Worm (Caenorhabditis elegans): ENCODE results near the gene T25D1.2.

Gene T25D1.2

ce11 chrX:16521722-16522121 lies 6.4 kb downstream of the T25D1.2 start:
- TF ChIP-seq unc-62 (GFP tag; optimal IDR thresholded peaks at IDR 0.05): no peak

DNA sequence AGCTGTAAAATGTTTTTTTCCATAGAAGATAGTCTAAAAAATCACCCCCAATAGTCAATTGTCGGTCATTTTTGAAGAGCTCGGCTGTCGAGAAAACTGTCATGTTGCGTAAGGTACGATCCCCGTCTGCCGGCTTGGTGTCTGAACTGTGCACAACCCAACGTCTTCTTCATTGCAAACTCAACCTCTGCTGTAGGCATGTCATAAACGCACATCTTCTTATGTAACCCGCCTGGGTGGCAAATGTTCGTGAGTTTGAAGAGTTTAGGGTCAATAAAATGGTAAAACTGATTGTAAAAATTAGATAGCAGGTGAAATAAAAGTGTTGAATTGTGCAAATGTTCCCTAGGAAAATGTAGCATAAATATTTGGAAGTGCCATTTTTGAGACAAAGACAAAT lies 8.9 kb downstream of the T25D1.2 start:
- no peak for TF ChIP-seq unc-62 (GFP tag; optimal IDR thresholded peaks at IDR 0.05)

ce11 chrX:16525632-16526031 lies 10.3 kb downstream of the T25D1.2 start:
- no peak for TF ChIP-seq unc-62 (GFP tag; optimal IDR thresholded peaks at IDR 0.05)

DNA sequence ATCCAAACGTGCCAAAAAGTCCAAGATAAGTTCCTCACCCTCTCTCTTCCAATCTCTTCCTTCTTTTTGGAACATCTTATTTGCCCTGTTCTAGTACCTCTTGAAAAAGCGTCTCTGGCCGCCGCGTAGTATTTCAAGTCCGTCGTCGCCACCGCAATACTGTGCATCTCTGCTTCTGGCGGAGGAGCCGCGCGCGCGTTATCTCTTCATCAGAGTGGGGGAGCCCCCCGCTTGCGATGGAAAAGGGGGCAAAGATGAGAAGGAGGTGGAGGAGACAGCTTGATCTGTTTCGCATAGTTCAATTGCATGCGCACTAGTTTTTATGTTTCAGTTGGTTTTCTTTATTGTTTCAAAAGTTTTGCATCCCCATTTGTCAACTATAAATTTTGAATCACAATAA lies 12.4 kb downstream of the T25D1.2 start:
- TF ChIP-seq unc-62 (GFP tag; optimal IDR thresholded peaks at IDR 0.05): no peak

DNA sequence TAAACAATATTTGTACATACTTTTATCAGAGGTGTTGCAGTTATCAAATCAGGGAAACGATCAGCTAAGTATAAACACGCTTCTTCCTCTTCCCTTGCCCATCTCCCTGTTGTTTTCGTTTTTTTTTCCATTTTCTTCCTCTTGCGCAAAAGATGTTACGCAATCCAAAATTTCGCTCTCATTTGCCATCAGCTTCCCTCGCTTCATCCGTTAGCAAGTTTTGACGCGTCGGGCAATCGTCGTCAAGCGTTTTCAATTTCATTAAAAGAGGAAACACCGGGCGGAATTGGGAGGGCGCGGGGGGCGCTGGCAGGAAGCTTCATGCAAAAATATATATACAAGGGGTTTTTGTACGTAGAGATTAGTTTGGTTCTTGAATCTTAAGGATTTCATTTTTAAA lies 14.6 kb downstream of the T25D1.2 start:
- TF ChIP-seq unc-62 (GFP tag; optimal IDR thresholded peaks at IDR 0.05): no peak

DNA sequence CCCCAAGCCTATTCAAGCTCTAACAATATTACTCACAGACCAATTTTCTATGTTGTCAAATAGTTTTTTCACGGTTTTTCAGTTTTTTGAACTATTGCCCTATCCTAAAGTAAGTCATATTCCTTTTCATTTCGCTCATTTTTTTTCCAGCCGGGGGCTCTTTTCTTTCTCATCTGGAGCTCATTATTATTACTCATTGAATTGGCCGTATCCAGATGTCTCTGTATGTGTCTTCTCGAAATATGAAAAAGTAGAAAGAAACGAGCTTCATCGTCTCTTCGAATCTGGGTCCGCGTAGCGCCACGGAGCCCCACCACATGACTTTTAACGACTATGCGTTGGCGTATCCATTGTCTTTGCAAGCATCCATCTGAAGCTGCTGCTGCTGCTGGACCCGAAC lies 15.1 kb downstream of the T25D1.2 start:
- TF ChIP-seq unc-62 (GFP tag; optimal IDR thresholded peaks at IDR 0.05): no peak

DNA sequence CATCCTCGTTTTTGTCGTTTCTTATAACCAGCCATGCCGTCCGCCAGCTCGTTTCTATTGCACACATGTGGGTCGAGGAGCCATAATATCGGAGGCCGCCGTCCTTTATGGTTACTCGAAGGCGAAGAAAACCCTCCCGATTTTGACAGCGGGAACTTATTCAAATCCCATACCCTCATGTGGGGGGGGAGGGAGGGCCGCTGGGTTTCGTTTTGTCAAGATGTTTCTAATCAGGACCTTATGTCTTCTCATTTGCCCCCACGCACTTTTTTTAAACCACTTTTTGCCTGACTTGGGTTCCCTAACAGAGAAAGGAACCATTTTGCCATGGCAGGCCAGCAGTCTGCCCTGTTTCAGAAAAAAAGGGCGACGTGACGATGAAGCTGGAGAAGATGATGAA lies 17.1 kb downstream of the T25D1.2 start:
- TF ChIP-seq unc-62 (GFP tag; optimal IDR thresholded peaks at IDR 0.05): no peak

ce11 chrX:16533860-16534259 lies 18.5 kb downstream of the T25D1.2 start:
- no peak for TF ChIP-seq unc-62 (GFP tag; optimal IDR thresholded peaks at IDR 0.05)

DNA sequence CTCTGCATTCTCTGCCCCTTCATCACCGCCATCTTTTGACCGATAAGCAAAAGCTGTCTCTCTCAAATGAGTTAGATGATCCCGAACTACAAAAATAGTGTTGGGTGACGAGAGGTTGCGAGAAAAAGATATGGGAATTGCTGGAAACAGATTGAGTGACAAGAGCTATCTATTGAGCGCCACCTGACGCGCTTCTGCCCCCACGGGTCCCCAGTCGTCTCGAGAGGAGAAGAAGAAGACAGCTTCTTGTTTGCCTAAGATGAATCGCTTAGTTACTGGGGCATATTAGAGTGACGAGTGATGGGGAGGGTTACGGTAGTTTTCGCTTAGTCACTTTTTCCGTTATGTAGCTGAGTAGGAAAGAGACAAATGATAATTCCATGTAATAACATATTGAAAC lies 19.2 kb downstream of the T25D1.2 start:
- TF ChIP-seq unc-62 (GFP tag; optimal IDR thresholded peaks at IDR 0.05): no peak

DNA sequence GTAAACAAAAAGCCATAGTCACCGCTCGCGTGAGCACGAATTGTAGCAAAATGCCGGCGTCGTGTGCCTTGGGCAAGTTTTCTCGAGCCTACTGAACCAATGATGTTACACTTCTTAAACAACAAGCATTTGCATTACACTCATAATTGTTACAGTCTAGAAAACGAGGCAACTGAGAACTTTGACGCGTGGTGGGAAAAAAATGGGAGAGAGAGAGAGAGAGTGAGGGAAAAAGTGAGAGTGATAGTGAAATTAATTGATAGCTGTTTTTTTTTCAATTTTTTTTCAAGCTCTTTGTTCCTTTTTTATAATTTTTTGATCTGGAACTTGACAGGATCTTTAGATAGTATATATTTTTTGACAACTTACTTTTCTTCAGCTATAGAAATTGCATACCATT lies 19.8 kb downstream of the T25D1.2 start:
- TF ChIP-seq unc-62 (GFP tag; optimal IDR thresholded peaks at IDR 0.05): no peak

DNA sequence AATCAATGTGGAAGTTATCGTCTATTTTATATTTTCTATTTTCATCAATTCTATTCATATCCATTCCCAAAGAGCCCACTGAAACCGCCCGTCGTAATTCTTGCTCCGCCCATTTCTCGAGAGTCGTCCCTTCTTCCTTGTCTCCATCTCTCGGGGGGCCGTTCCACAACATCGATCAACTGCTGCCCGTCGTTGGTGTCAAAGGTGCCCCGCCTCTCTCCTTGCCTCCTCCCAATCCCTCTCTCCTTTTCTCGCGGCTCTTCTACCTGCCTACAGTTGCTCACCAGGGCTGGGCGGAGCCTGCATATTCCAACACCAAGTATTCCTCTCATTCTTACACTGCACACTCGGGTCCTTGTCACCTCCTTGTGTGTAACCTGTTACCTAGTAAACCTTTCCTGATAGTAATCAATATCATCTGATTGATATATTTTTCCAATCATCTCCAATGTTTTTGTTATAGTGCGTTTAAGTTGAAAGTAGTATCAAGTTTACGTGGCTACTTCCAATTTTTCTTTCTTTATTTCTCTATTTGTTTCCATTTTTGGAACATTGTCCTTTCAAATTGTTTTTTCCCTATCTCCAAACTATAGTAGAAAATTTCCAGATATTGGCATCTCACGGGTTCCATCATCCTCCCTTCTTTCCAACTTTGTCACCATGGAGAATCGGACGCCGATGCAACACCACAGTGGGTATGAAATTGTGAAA lies 21.0 kb downstream of the T25D1.2 start, which contains the start of gene pat-9:
Gene pat-9, plus strand, starts transcription at position 661 of the 711 bp plus-strand sequence.
- TF ChIP-seq unc-62 (GFP tag; optimal IDR thresholded peaks at IDR 0.05): no peak

DNA sequence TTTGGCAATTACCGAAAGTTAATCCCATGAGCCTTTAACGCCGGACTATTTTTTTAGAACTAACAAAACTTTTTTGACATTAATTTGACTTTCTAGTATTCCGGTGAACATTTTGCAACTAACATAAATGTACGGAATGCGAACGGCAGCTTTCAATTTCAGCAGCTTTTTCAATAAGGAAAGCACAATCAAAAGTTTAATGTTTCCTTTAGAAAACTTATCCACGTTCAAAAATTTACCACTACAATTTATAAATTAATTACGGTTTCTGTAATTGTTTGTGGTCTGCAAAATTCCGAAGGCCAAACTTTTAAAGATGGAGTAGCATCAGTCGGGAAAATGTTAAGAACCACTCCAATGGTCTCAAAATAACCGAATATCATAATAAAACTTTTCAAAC lies 25.0 kb downstream of the T25D1.2 start, which contains the start of gene osm-1:
Gene osm-1, plus strand, starts transcription at position 301 of the 400 bp plus-strand sequence.
- TF ChIP-seq unc-62 (GFP tag; optimal IDR thresholded peaks at IDR 0.05): no peak

DNA sequence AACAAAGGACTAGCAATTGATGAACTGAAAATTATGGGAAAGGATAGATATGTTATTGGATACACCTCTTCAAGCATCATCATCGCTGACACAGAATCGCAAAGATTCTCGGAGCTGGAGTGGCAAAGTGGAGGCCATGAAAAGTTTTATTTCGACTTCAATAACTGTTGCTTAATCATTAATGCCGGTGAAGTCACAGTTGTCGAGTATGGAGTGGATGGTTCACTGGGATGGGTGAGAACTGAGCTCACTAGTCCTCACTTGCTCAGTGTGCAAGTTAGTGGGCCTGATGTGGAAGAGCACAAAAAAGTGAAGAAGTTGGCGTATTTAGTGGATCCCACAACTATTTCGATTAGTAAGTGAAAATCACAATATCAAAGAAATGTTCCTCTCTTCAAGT lies 28.5 kb downstream of the T25D1.2 start:
- no peak for TF ChIP-seq unc-62 (GFP tag; optimal IDR thresholded peaks at IDR 0.05)

- TF ChIP-seq unc-62 (GFP tag; optimal IDR thresholded peaks at IDR 0.05): no peak
These were observed 30.3 kb downstream of the T25D1.2 start for ce11 chrX:16545641-16546040.

DNA sequence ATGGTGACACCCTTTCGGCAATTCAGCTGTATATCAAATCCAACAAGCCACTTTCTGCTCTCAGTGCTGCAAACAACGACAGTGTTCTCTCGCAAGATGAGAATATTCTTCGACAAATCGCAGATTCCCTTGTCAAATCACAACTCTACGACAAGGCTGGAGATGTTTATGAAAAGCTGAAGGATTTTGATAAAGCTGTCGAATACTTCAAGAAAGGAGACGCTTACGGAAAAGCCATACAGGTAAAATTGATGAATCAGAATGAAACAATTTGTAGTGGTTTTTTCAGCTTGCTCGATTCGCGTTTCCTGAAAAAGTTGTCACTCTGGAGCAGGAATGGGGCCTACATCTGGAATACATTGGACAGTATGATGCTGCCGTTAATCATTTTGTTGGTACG lies 30.8 kb downstream of the T25D1.2 start:
- no peak for TF ChIP-seq unc-62 (GFP tag; optimal IDR thresholded peaks at IDR 0.05)

ce11 chrX:16548290-16548689 lies 32.9 kb downstream of the T25D1.2 start:
- TF ChIP-seq unc-62 (GFP tag; optimal IDR thresholded peaks at IDR 0.05): no peak

DNA sequence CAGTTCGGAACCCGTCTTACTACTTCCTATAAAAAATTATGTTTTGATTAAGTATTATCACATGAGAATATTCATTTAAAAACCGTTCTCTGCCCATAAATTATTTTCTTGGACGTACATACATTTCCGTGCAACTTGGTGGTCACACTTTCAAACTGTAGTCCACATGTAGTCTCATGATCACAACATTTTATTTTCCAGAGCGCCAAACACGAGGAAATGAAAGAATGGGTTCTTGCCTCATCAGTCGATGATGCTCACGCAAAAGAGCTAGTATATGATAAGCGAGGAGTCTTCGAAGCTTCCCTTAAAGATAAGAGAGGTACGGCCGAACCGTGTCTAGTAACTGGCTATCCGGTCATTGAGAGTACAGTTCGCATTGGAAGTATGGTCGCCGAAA lies 35.2 kb downstream of the T25D1.2 start:
- TF ChIP-seq unc-62 (GFP tag; optimal IDR thresholded peaks at IDR 0.05): no peak

DNA sequence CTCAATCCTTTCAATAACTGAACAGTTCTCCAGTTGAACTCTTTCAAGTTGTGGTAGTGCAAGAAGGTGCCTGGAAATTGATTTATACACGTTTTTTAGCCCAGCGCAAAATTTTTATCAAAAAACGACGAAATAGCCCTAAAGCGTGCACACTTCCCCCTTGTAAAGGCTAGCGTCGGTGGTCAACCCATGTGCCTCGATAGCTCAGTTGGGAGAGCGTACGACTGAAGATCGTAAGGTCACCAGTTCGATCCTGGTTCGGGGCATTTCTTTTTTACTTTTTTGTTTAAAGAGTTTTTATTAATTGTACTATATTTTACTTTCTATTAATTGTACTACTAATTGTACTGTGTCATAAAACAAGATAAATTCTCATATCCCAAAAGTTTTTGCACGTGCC lies 36.0 kb downstream of the T25D1.2 start:
- no peak for TF ChIP-seq unc-62 (GFP tag; optimal IDR thresholded peaks at IDR 0.05)
